Worm (Caenorhabditis elegans) whole organism, early embryonic: ENCODE measurements around the gene sgn-1.

ENCODE experiments used
- B0310.2 ChIP-seq: sonication (generic microtip); optimal IDR thresholded peaks from 2 replicates; lab custom pipeline; 2016; ENCODE audit warnings: mild to moderate bottlenecking, missing genetic modification characterization, missing compliant biosample characterization
- F13C5.2 ChIP-seq: sonication (generic microtip); optimal IDR thresholded peaks from 2 replicates; lab custom pipeline; 2017; ENCODE audit warnings: mild to moderate bottlenecking, missing genetic modification characterization, inconsistent platforms, missing compliant biosample characterization
- aly-1 ChIP-seq: sonication (generic microtip); optimal IDR thresholded peaks from 2 replicates; lab custom pipeline; 2016; ENCODE audit warnings: missing genetic modification characterization, missing compliant biosample characterization
- ama-1 ChIP-seq: fragments of 150-350 bp; optimal IDR thresholded peaks from 2 replicates; lab custom pipeline; 2014
- ceh-13 ChIP-seq: fragments of 200-800 bp; sonication (Bioruptor generic); optimal IDR thresholded peaks from 2 replicates; lab custom pipeline; 2018; ENCODE audit warnings: mild to moderate bottlenecking, missing genetic modification characterization, missing compliant biosample characterization
- ceh-36 ChIP-seq: sonication (generic microtip); optimal IDR thresholded peaks from 2 replicates; lab custom pipeline; 2016; ENCODE audit warnings: missing genetic modification characterization, inconsistent platforms, missing compliant biosample characterization
- ets-7 ChIP-seq: sonication (generic microtip); optimal IDR thresholded peaks from 2 replicates; lab custom pipeline; 2016; ENCODE audit warnings: missing genotype, missing genetic modification characterization, missing compliant biosample characterization
- flt-1 ChIP-seq: fragments of 200-800 bp; sonication (Bioruptor generic); IDR thresholded peaks from 2 replicates; pipeline ENCODE4 v1.3.6; 2022; ENCODE audit warnings: missing genetic modification characterization, missing compliant biosample characterization
- hmbx-1 ChIP-seq: sonication (generic microtip); optimal IDR thresholded peaks from 2 replicates; lab custom pipeline; 2016; ENCODE audit warnings: mild to moderate bottlenecking, missing genetic modification characterization, missing compliant biosample characterization
- hmg-4 ChIP-seq: fragments of 200-800 bp; sonication (Bioruptor generic); optimal IDR thresholded peaks from 2 replicates; lab custom pipeline; 2018; ENCODE audit warnings: mild to moderate bottlenecking, missing genetic modification characterization, missing compliant biosample characterization
- hnd-1 ChIP-seq: sonication (generic microtip); optimal IDR thresholded peaks from 2 replicates; lab custom pipeline; 2016; ENCODE audit warnings: missing genetic modification characterization, missing compliant biosample characterization
- pes-1 ChIP-seq: fragments of 200-800 bp; sonication (Bioruptor generic); IDR thresholded peaks from 2 replicates; pipeline ENCODE4 v1.3.6; 2022; ENCODE audit warnings: missing genetic modification reagents, missing genetic modification characterization, missing compliant biosample characterization
- scrt-1 ChIP-seq: fragments of 200-800 bp; sonication (Bioruptor generic); IDR thresholded peaks from 2 replicates; pipeline ENCODE4 v1.3.6; 2022; ENCODE audit warnings: missing genetic modification characterization, missing compliant biosample characterization
- sea-1 ChIP-seq: fragments of 200-800 bp; sonication (Bioruptor generic); conservative IDR thresholded peaks from 2 replicates; pipeline ENCODE4 v1.3.6; 2022; ENCODE audit warnings: missing genetic modification characterization, missing compliant biosample characterization
- tbx-11 ChIP-seq: fragments of 200-800 bp; sonication (Bioruptor generic); IDR thresholded peaks from 2 replicates; pipeline ENCODE4 v1.3.6; 2022; ENCODE audit warnings: missing genetic modification characterization, missing compliant biosample characterization
- tbx-37 ChIP-seq: fragments of 200-800 bp; sonication (Bioruptor generic); conservative IDR thresholded peaks from 2 replicates; pipeline ENCODE4 v1.3.6; 2022; ENCODE audit warnings: missing genetic modification reagents, missing genetic modification characterization, missing compliant biosample characterization
- tra-4 ChIP-seq: sonication (generic microtip); optimal IDR thresholded peaks from 2 replicates; lab custom pipeline; 2017; ENCODE audit warnings: missing genetic modification characterization, missing compliant biosample characterization

Gene sgn-1

ce11 chrII:8813659-8814058 lies 30.2 kb upstream of the sgn-1 start:
- TF ChIP-seq aly-1 (tag; lab: Kevin White, UChicago) (no peak), hmbx-1 (tag; lab: Kevin White, UChicago) (no peak), ets-7 (tag; lab: Kevin White, UChicago) (no peak), tbx-11 (GFP tag; lab: Robert Waterston, UW) (no peak), ceh-13 (no peak), hnd-1 (tag; lab: Kevin White, UChicago) (no peak), ceh-36 (tag; lab: Kevin White, UChicago) (no peak), F13C5.2 (tag; lab: Kevin White, UChicago) (no peak), tbx-37 (GFP tag; lab: Robert Waterston, UW) (no peak), flt-1 (GFP tag; lab: Robert Waterston, UW) (no peak), B0310.2 (tag; lab: Kevin White, UChicago) (no peak), ama-1 (lab: Kevin White, UChicago) (no peak), pes-1 (GFP tag; lab: Robert Waterston, UW) (no peak), scrt-1 (GFP tag; lab: Robert Waterston, UW) (no peak)

- TF ChIP-seq hnd-1 (tag; lab: Kevin White, UChicago) (no peak), flt-1 (GFP tag; lab: Robert Waterston, UW) (no peak), tbx-11 (GFP tag; lab: Robert Waterston, UW) (no peak), ama-1 (lab: Kevin White, UChicago) (no peak), ets-7 (tag; lab: Kevin White, UChicago) (no peak), sea-1 (no peak), ceh-36 (tag; lab: Kevin White, UChicago) (no peak), tbx-37 (GFP tag; lab: Robert Waterston, UW) (no peak), B0310.2 (tag; lab: Kevin White, UChicago) (no peak), ceh-13 (no peak), tra-4 (tag; lab: Kevin White, UChicago) (no peak), pes-1 (GFP tag; lab: Robert Waterston, UW) (no peak), hmg-4 (no peak), F13C5.2 (tag; lab: Kevin White, UChicago) (no peak)
These were observed 28.9 kb upstream of the sgn-1 start for ce11 chrII:8812346-8812745.

- TF ChIP-seq ets-7 (tag; lab: Kevin White, UChicago) (no peak), hmg-4 (no peak), pes-1 (GFP tag; lab: Robert Waterston, UW) (no peak), F13C5.2 (tag; lab: Kevin White, UChicago) (no peak), ama-1 (lab: Kevin White, UChicago) (no peak), tbx-11 (GFP tag; lab: Robert Waterston, UW) (no peak), tbx-37 (GFP tag; lab: Robert Waterston, UW) (no peak), B0310.2 (tag; lab: Kevin White, UChicago) (no peak), sea-1 (no peak), ceh-36 (tag; lab: Kevin White, UChicago) (no peak), ceh-13 (no peak), scrt-1 (GFP tag; lab: Robert Waterston, UW) (no peak), tra-4 (tag; lab: Kevin White, UChicago) (no peak)
These were observed 28.4 kb upstream of the sgn-1 start for ce11 chrII:8811825-8812224.

- no peak for TF ChIP-seq F13C5.2 (tag; lab: Kevin White, UChicago)
- no peak for TF ChIP-seq aly-1 (tag; lab: Kevin White, UChicago)
- no peak for TF ChIP-seq ets-7 (tag; lab: Kevin White, UChicago)
- TF ChIP-seq hnd-1 (tag; lab: Kevin White, UChicago) = no peak
- TF ChIP-seq tra-4 (tag; lab: Kevin White, UChicago) = no peak
- TF ChIP-seq B0310.2 (tag; lab: Kevin White, UChicago) = no peak
- TF ChIP-seq ceh-36 (tag; lab: Kevin White, UChicago) = no peak
- no peak for TF ChIP-seq ceh-13
- TF ChIP-seq hmbx-1 (tag; lab: Kevin White, UChicago) = no peak
- no peak for TF ChIP-seq tbx-11 (GFP tag; lab: Robert Waterston, UW)
- TF ChIP-seq sea-1 = no peak
- no peak for TF ChIP-seq ama-1 (lab: Kevin White, UChicago)
- TF ChIP-seq pes-1 (GFP tag; lab: Robert Waterston, UW) = no peak
- no peak for TF ChIP-seq hmg-4
- no peak for TF ChIP-seq scrt-1 (GFP tag; lab: Robert Waterston, UW)
These were observed 27.4 kb upstream of the sgn-1 start, which contains the start of the genes F46C5.9 and rer-1 for ce11 chrII:8810679-8811413. Gene F46C5.9 (minus strand): TSS chrII:8810729. Gene rer-1 (plus strand): TSS chrII:8811370.

- TF ChIP-seq sea-1 (no peak), hmg-4 (no peak), ceh-36 (tag; lab: Kevin White, UChicago) (no peak), F13C5.2 (tag; lab: Kevin White, UChicago) (no peak), ceh-13 (no peak), ama-1 (lab: Kevin White, UChicago) (no peak)
These were observed 25.0 kb upstream of the sgn-1 start, which contains the start of gene F07H5.10 for ce11 chrII:8808482-8808881. Gene F07H5.10 (minus strand): TSS chrII:8808582.

ce11 chrII:8806921-8807320 lies 23.5 kb upstream of the sgn-1 start, which contains the start of gene pho-13:
Gene pho-13 (minus strand): TSS chrII:8807021.
- no peak for TF ChIP-seq hnd-1 (tag; lab: Kevin White, UChicago)
- no peak for TF ChIP-seq hmg-4
- no peak for TF ChIP-seq tbx-37 (GFP tag; lab: Robert Waterston, UW)
- TF ChIP-seq scrt-1 (GFP tag; lab: Robert Waterston, UW) = no peak
- TF ChIP-seq pes-1 (GFP tag; lab: Robert Waterston, UW) = no peak

ce11 chrII:8800830-8801229 lies 17.4 kb upstream of the sgn-1 start, which contains the start of gene appg-2:
Gene appg-2 (plus strand): TSS chrII:8801130.
- no peak for TF ChIP-seq F13C5.2 (tag; lab: Kevin White, UChicago)
- no peak for TF ChIP-seq tbx-11 (GFP tag; lab: Robert Waterston, UW)
- no peak for TF ChIP-seq ama-1 (lab: Kevin White, UChicago)
- TF ChIP-seq hmbx-1 (tag; lab: Kevin White, UChicago) = no peak
- no peak for TF ChIP-seq tbx-37 (GFP tag; lab: Robert Waterston, UW)
